Worm (Caenorhabditis elegans): ENCODE data around the gene sym-2.

- no peak for TF ChIP-seq F10B5.3 (tag; optimal IDR thresholded peaks at IDR 0.05)
- no peak for TF ChIP-seq nhr-237 (tag; optimal IDR thresholded peaks at IDR 0.05)
- TF ChIP-seq unc-62 (GFP tag; optimal IDR thresholded peaks at IDR 0.05 in 1 of 2), result no peak
- no peak for TF ChIP-seq unc-62 (tag; optimal IDR thresholded peaks at IDR 0.05)
- no peak for TF ChIP-seq nhr-28 (tag; optimal IDR thresholded peaks at IDR 0.05)
- TF ChIP-seq snpc-4 (tag; optimal IDR thresholded peaks at IDR 0.05), result no peak
- TF ChIP-seq lin-39 (tag; optimal IDR thresholded peaks at IDR 0.05), result no peak
- TF ChIP-seq madf-9 (GFP tag; conservative IDR thresholded peaks at IDR 0.05), result no peak
- no peak for TF ChIP-seq R02D3.7 (tag; optimal IDR thresholded peaks at IDR 0.05)
- TF ChIP-seq nhr-77 (tag; optimal IDR thresholded peaks at IDR 0.05), result no peak
- no peak for TF ChIP-seq ceh-32 (tag; optimal IDR thresholded peaks at IDR 0.05; ENCODE audit: poor library complexity)
- TF ChIP-seq daf-12 (tag; optimal IDR thresholded peaks at IDR 0.05), result no peak
- no peak for TF ChIP-seq lsy-2 (tag; optimal IDR thresholded peaks at IDR 0.05)
- TF ChIP-seq mdl-1 (tag; optimal IDR thresholded peaks at IDR 0.05), result no peak
These were observed 40.2 kb downstream of the sym-2 start for ce11 chrII:9148079-9148478.
